Worm (Caenorhabditis elegans) whole organism, L2 larva: Measurements from ENCODE around the gene slc-9B.1.

Source experiments
- egl-27 ChIP-seq: sonication (generic microtip); optimal IDR thresholded peaks from 3 replicates; lab custom pipeline; 2017; ENCODE audit warnings: missing biosample characterization, missing genetic modification reagents, missing genetic modification characterization
- elt-3 ChIP-seq: sonication (generic microtip); optimal IDR thresholded peaks from 2 replicates; lab custom pipeline; 2017; ENCODE audit warnings: missing biosample characterization, missing genetic modification characterization
- fos-1 ChIP-seq: fragments of 150-350 bp; optimal IDR thresholded peaks from 2 replicates; lab custom pipeline; 2014; ENCODE audit warnings: missing biosample characterization, missing genetic modification characterization
- lin-39 ChIP-seq: fragments of 150-350 bp; optimal IDR thresholded peaks from 2 replicates; lab custom pipeline; 2014; ENCODE audit warnings: missing biosample characterization, missing genetic modification reagents, missing genetic modification characterization
- nhr-237 ChIP-seq: fragments of 150-350 bp; optimal IDR thresholded peaks from 2 replicates; lab custom pipeline; 2014; ENCODE audit warnings: missing biosample characterization, missing genetic modification characterization
- ztf-4 ChIP-seq: fragments of 150-350 bp; optimal IDR thresholded peaks from 2 replicates; lab custom pipeline; 2014; ENCODE audit warnings: missing biosample characterization, missing genetic modification characterization

DNA sequence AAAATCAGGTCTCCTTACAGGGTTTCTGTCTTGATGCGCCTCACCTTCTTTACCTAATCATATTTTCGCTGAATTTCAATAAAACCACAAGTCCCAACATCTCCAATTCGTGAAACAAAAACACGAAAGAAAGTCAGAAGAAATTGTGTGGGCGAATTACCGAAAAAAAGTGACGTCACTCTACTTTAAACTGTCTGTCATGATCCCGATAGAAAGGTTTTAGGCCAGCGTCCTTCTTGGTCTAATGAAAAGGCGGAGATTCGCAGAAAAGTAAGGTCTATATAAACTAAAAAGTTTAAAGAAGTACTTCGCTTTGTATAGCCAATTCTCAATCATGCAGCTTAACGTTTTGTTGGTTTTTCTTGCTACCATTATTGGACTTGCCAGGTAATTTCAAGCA, 26.9 kb downstream of the slc-9B.1 start, which contains the start of gene cnc-8:
- TF ChIP-seq nhr-237 (tag; lab: Kevin White, UChicago) = no peak
- no peak for TF ChIP-seq fos-1 (tag; lab: Kevin White, UChicago)
- TF ChIP-seq lin-39 (tag; lab: Kevin White, UChicago) = no peak
- TF ChIP-seq egl-27 (tag; lab: Kevin White, UChicago) = no peak
- no peak for TF ChIP-seq ztf-4 (tag; lab: Kevin White, UChicago)
- no peak for TF ChIP-seq elt-3
